Worm (Caenorhabditis elegans): ENCODE data around the gene F56C9.10.

ce11 chrIII:7281179-7281578, 53.9 kb downstream of the F56C9.10 start, which contains the start of gene B0361.3:
- TF ChIP-seq ama-1 (optimal IDR thresholded peaks at IDR 0.05) (no peak), ceh-36 (tag; optimal IDR thresholded peaks at IDR 0.05) (no peak), tbx-37 (GFP tag; conservative IDR thresholded peaks at IDR 0.05) (no peak), flt-1 (GFP tag; IDR thresholded peaks at IDR 0.05) (no peak), scrt-1 (GFP tag; IDR thresholded peaks at IDR 0.05) (no peak), hmg-4 (GFP tag; optimal IDR thresholded peaks at IDR 0.05) (no peak), tra-4 (tag; optimal IDR thresholded peaks at IDR 0.05) (no peak), sea-1 (GFP tag; conservative IDR thresholded peaks at IDR 0.05) (no peak), tbx-11 (GFP tag; IDR thresholded peaks at IDR 0.05) (no peak)

All from whole organism, early embryonic.